Worm (Caenorhabditis elegans): ENCODE measurements around the gene eef-1A.1.

Gene eef-1A.1

DNA sequence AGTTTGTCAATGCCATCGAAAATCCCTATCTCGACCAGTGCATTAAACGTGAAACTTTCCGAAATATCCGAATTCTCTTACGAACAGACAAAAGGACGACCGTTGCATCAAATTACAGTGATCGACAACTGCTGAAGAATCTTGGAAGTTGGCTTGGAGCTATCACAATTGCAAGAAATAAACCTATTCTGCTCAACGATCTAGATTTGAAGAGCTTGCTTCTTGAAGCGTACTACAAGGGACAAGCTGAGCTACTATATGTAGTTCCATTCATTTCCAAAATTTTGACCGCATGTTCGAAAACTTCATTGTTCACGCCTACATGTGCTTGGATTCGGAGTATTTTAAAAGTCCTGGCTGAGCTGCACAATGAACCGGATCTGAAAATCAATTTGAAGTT, 17.5 kb downstream of the eef-1A.1 start:
- TF ChIP-seq lin-32 (GFP tag; optimal IDR thresholded peaks at IDR 0.05), result no peak
- no peak for TF ChIP-seq unc-62 (GFP tag; optimal IDR thresholded peaks at IDR 0.05)
- no peak for TF ChIP-seq ceh-43 (GFP tag; optimal IDR thresholded peaks at IDR 0.05)
- TF ChIP-seq elt-1 (tag; optimal IDR thresholded peaks at IDR 0.05; ENCODE audit: borderline replicate concordance, insufficient read depth), result no peak
- TF ChIP-seq nhr-12 (tag; optimal IDR thresholded peaks at IDR 0.05), result no peak
- TF ChIP-seq lsy-2 (tag; optimal IDR thresholded peaks at IDR 0.05), result no peak
- TF ChIP-seq tbx-8 (GFP tag; optimal IDR thresholded peaks at IDR 0.05), result no peak
- TF ChIP-seq unc-120 (tag; optimal IDR thresholded peaks at IDR 0.05; ENCODE audit: poor library complexity, severe bottlenecking), result no peak
- TF ChIP-seq nhr-237 (tag; optimal IDR thresholded peaks at IDR 0.05), result no peak
- TF ChIP-seq cnd-1 (tag; optimal IDR thresholded peaks at IDR 0.05), result no peak
- no peak for TF ChIP-seq hlh-1 (tag; optimal IDR thresholded peaks at IDR 0.05)
- no peak for TF ChIP-seq ces-1 (GFP tag; optimal IDR thresholded peaks at IDR 0.05)

ce11 chrIII:6953373-6953772, 18.1 kb downstream of the eef-1A.1 start:
- TF ChIP-seq unc-120 (tag; optimal IDR thresholded peaks at IDR 0.05; ENCODE audit: poor library complexity, severe bottlenecking) (no peak), snpc-4 (tag; optimal IDR thresholded peaks at IDR 0.05) (no peak), lin-32 (GFP tag; optimal IDR thresholded peaks at IDR 0.05) (no peak), nhr-237 (tag; optimal IDR thresholded peaks at IDR 0.05) (no peak), mep-1 (tag; optimal IDR thresholded peaks at IDR 0.05) (no peak), nhr-76 (tag; optimal IDR thresholded peaks at IDR 0.05) (no peak), zip-8 (tag; optimal IDR thresholded peaks at IDR 0.05) (no peak), sptf-1 (tag; optimal IDR thresholded peaks at IDR 0.05) (no peak), flh-1 (GFP tag; optimal IDR thresholded peaks at IDR 0.05) (no peak), blmp-1 (tag; optimal IDR thresholded peaks at IDR 0.05) (no peak), ceh-39 (tag; optimal IDR thresholded peaks at IDR 0.05) (no peak), elt-3 (tag; optimal IDR thresholded peaks at IDR 0.05) (no peak), bed-3 (GFP tag; optimal IDR thresholded peaks at IDR 0.05) (no peak), mab-5 (tag; optimal IDR thresholded peaks at IDR 0.05) (no peak), ham-2 (GFP tag; optimal IDR thresholded peaks at IDR 0.05) (no peak), nhr-12 (tag; optimal IDR thresholded peaks at IDR 0.05) (no peak), nhr-28 (tag; optimal IDR thresholded peaks at IDR 0.05) (no peak), ztf-11 (tag; optimal IDR thresholded peaks at IDR 0.05) (no peak), drap-1 (GFP tag; optimal IDR thresholded peaks at IDR 0.05) (no peak)

ce11 chrIII:6951435-6951834, 20.1 kb downstream of the eef-1A.1 start:
- TF ChIP-seq ceh-83 (GFP tag; optimal IDR thresholded peaks at IDR 0.05) (no peak), nhr-237 (tag; optimal IDR thresholded peaks at IDR 0.05) (peak; percentile 13), blmp-1 (tag; optimal IDR thresholded peaks at IDR 0.05) (peak; percentile 47), snpc-4 (tag; optimal IDR thresholded peaks at IDR 0.05) (no peak), drap-1 (GFP tag; optimal IDR thresholded peaks at IDR 0.05) (no peak), lsy-2 (tag; optimal IDR thresholded peaks at IDR 0.05) (no peak)

ce11 chrIII:6947896-6948295, 23.6 kb downstream of the eef-1A.1 start:
- TF ChIP-seq flh-1 (GFP tag; optimal IDR thresholded peaks at IDR 0.05) (no peak), mls-2 (tag; optimal IDR thresholded peaks at IDR 0.05) (no peak), M03D4.4 (tag; optimal IDR thresholded peaks at IDR 0.05) (peak; percentile 22), unc-120 (tag; optimal IDR thresholded peaks at IDR 0.05; ENCODE audit: poor library complexity, severe bottlenecking) (peak; percentile 53), hlh-1 (tag; optimal IDR thresholded peaks at IDR 0.05) (peak; percentile 77)

- peak; percentile 58 for TF ChIP-seq hlh-1 (tag; optimal IDR thresholded peaks at IDR 0.05)
- no peak for TF ChIP-seq sptf-1 (tag; optimal IDR thresholded peaks at IDR 0.05)
These were observed 25.1 kb downstream of the eef-1A.1 start, which contains the start of gene let-711 for ce11 chrIII:6946382-6946781. Gene let-711, plus strand, starts transcription at chrIII:6946718.

ce11 chrIII:6945747-6946146, 25.8 kb downstream of the eef-1A.1 start, which contains the start of gene abu-13:
Gene abu-13, minus strand, starts transcription at chrIII:6945898.
- TF ChIP-seq blmp-1 (tag; optimal IDR thresholded peaks at IDR 0.05), result no peak
- no peak for TF ChIP-seq ham-2 (GFP tag; optimal IDR thresholded peaks at IDR 0.05)
- no peak for TF ChIP-seq flh-1 (GFP tag; optimal IDR thresholded peaks at IDR 0.05)
- no peak for TF ChIP-seq nhr-28 (tag; optimal IDR thresholded peaks at IDR 0.05)
- no peak for TF ChIP-seq tbx-8 (GFP tag; optimal IDR thresholded peaks at IDR 0.05)
- TF ChIP-seq ztf-11 (tag; optimal IDR thresholded peaks at IDR 0.05), result no peak
- TF ChIP-seq sptf-1 (tag; optimal IDR thresholded peaks at IDR 0.05), result no peak
- TF ChIP-seq drap-1 (GFP tag; optimal IDR thresholded peaks at IDR 0.05), result no peak
